Worm (Caenorhabditis elegans) whole organism, late embryonic: ENCODE results near the gene ttr-47.

Experiments used
- C08G9.2 ChIP-seq: sonication (generic microtip); optimal IDR thresholded peaks from 2 replicates; lab custom pipeline; 2016; ENCODE audit warnings: mild to moderate bottlenecking, missing genetic modification characterization, moderate library complexity, missing compliant biosample characterization
- K09A11.1 ChIP-seq: sonication (generic microtip); optimal IDR thresholded peaks from 2 replicates; lab custom pipeline; 2017; ENCODE audit warnings: antibody characterized with exemption, mild to moderate bottlenecking, missing genetic modification characterization, missing compliant biosample characterization; ENCODE audit not compliant: insufficient read depth
- T23F11.4 ChIP-seq: fragments of 200-800 bp; sonication (Bioruptor generic); optimal IDR thresholded peaks from 2 replicates; lab custom pipeline; 2018; ENCODE audit warnings: mild to moderate bottlenecking, missing genetic modification characterization, missing compliant biosample characterization
- ahr-1 ChIP-seq: sonication (generic microtip); optimal IDR thresholded peaks from 2 replicates; lab custom pipeline; 2016; ENCODE audit warnings: missing genetic modification characterization, missing compliant biosample characterization
- ama-1 ChIP-seq: fragments of 150-350 bp; optimal IDR thresholded peaks from 2 replicates; lab custom pipeline; 2014
- ceh-2 ChIP-seq: sonication (generic microtip); optimal IDR thresholded peaks from 2 replicates; lab custom pipeline; 2016; ENCODE audit warnings: missing genotype, missing genetic modification characterization, missing compliant biosample characterization
- ceh-24 ChIP-seq: sonication (generic microtip); optimal IDR thresholded peaks from 2 replicates; lab custom pipeline; 2016; ENCODE audit warnings: mild to moderate bottlenecking, missing genetic modification characterization, missing compliant biosample characterization
- ceh-30 ChIP-seq: fragments of 150-350 bp; optimal IDR thresholded peaks from 2 replicates; lab custom pipeline; 2014; ENCODE audit warnings: missing biosample characterization, missing genetic modification characterization
- ceh-6 ChIP-seq: fragments of 200-800 bp; sonication (Bioruptor generic); optimal IDR thresholded peaks from 2 replicates; lab custom pipeline; 2018; ENCODE audit warnings: mild to moderate bottlenecking, missing genetic modification characterization, missing compliant biosample characterization
- dmd-4 ChIP-seq: sonication (generic microtip); optimal IDR thresholded peaks from 2 replicates; lab custom pipeline; 2016; ENCODE audit warnings: borderline replicate concordance, missing genetic modification characterization, missing compliant biosample characterization
- elt-4 ChIP-seq: sonication (generic microtip); optimal IDR thresholded peaks from 2 replicates; lab custom pipeline; 2016; ENCODE audit warnings: missing genetic modification characterization, missing compliant biosample characterization
- ets-4 ChIP-seq: sonication (generic microtip); optimal IDR thresholded peaks from 2 replicates; lab custom pipeline; 2016; ENCODE audit warnings: missing genetic modification characterization, missing compliant biosample characterization
- fax-1 ChIP-seq: sonication (generic microtip); optimal IDR thresholded peaks from 2 replicates; lab custom pipeline; 2016; ENCODE audit warnings: missing genotype, missing genetic modification characterization, missing compliant biosample characterization
- gmeb-2 ChIP-seq: sonication (generic microtip); optimal IDR thresholded peaks from 2 replicates; lab custom pipeline; 2016; ENCODE audit warnings: missing genetic modification characterization, inconsistent platforms, missing compliant biosample characterization
- hlh-13 ChIP-seq: fragments of 200-800 bp; sonication (Bioruptor generic); optimal IDR thresholded peaks from 2 replicates; lab custom pipeline; 2018; ENCODE audit warnings: mild to moderate bottlenecking, missing genetic modification characterization, missing compliant biosample characterization
- lim-6 ChIP-seq: sonication (generic microtip); optimal IDR thresholded peaks from 2 replicates; lab custom pipeline; 2016; ENCODE audit warnings: missing genetic modification characterization, missing compliant biosample characterization
- lin-11 ChIP-seq: fragments of 200-800 bp; sonication (Bioruptor generic); optimal IDR thresholded peaks from 2 replicates; lab custom pipeline; 2018; ENCODE audit warnings: mild to moderate bottlenecking, missing genetic modification characterization, missing compliant biosample characterization
- madf-2 ChIP-seq: sonication (generic microtip); optimal IDR thresholded peaks from 2 replicates; lab custom pipeline; 2017; ENCODE audit warnings: missing genetic modification characterization, missing compliant biosample characterization
- mec-3 ChIP-seq: sonication (generic microtip); optimal IDR thresholded peaks from 2 replicates; lab custom pipeline; 2016; ENCODE audit warnings: borderline replicate concordance, missing genetic modification characterization, missing compliant biosample characterization
- nfya-1 ChIP-seq: sonication (generic microtip); optimal IDR thresholded peaks from 2 replicates; lab custom pipeline; 2017; ENCODE audit warnings: missing genetic modification characterization, mild to moderate bottlenecking, missing compliant biosample characterization, antibody characterized with exemption, moderate library complexity
- nhr-11 ChIP-seq: fragments of 150-350 bp; optimal IDR thresholded peaks from 2 replicates; lab custom pipeline; 2014; ENCODE audit warnings: missing biosample characterization, missing genetic modification characterization
- npax-4 ChIP-seq: sonication (generic microtip); optimal IDR thresholded peaks from 2 replicates; lab custom pipeline; 2016; ENCODE audit warnings: missing genetic modification characterization, missing compliant biosample characterization
- odd-2 ChIP-seq: sonication (generic microtip); optimal IDR thresholded peaks from 2 replicates; lab custom pipeline; 2017; ENCODE audit warnings: antibody characterized with exemption, mild to moderate bottlenecking, missing genetic modification characterization, missing compliant biosample characterization
- pag-3 ChIP-seq: sonication (generic microtip); optimal IDR thresholded peaks from 2 replicates; lab custom pipeline; 2016; ENCODE audit warnings: missing compliant biosample characterization, missing genetic modification characterization, borderline replicate concordance
- pat-9 ChIP-seq: fragments of 200-800 bp; sonication (Bioruptor generic); optimal IDR thresholded peaks from 2 replicates; lab custom pipeline; 2018; ENCODE audit warnings: mild to moderate bottlenecking, missing genetic modification characterization, moderate library complexity, missing compliant biosample characterization
- pha-2 ChIP-seq: sonication (generic microtip); optimal IDR thresholded peaks from 2 replicates; lab custom pipeline; 2017; ENCODE audit warnings: mild to moderate bottlenecking, missing genetic modification characterization, missing compliant biosample characterization
- pha-4 ChIP-seq: fragments of 150-350 bp; optimal IDR thresholded peaks from 2 replicates; lab custom pipeline; 2018; ENCODE audit warnings: missing biosample characterization, missing genetic modification reagents, missing genetic modification characterization
- pqm-1 ChIP-seq: sonication (generic microtip); optimal IDR thresholded peaks from 2 replicates; lab custom pipeline; 2016; ENCODE audit warnings: missing genetic modification characterization, missing compliant biosample characterization
- pros-1 ChIP-seq: fragments of 150-350 bp; optimal IDR thresholded peaks from 2 replicates; lab custom pipeline; 2014; ENCODE audit warnings: missing biosample characterization, missing genetic modification reagents, missing genetic modification characterization
- ref-2 ChIP-seq: sonication (generic microtip); optimal IDR thresholded peaks from 2 replicates; lab custom pipeline; 2016; ENCODE audit warnings: missing genetic modification characterization, missing compliant biosample characterization
- sox-2 ChIP-seq: fragments of 200-800 bp; sonication (Bioruptor generic); IDR thresholded peaks from 2 replicates; pipeline ENCODE4 v1.3.6; 2022; ENCODE audit warnings: missing genetic modification reagents, missing genetic modification characterization, missing compliant biosample characterization
- ttx-3 ChIP-seq: sonication (generic microtip); optimal IDR thresholded peaks from 2 replicates; lab custom pipeline; 2016; ENCODE audit warnings: missing genetic modification reagents, missing genetic modification characterization, missing compliant biosample characterization
- unc-3 ChIP-seq, 2 experiments: fragments of 200-800 bp in 1 of 2; sonication (Bioruptor generic) in 1 of 2; sonication (generic microtip) in 1 of 2; conservative IDR thresholded peaks in 1 of 2; optimal IDR thresholded peaks in 1 of 2; 2 replicates each; pipeline versions ENCODE4 v1.3.6 to Lab custom; 2016 to 2022; ENCODE audit warnings: missing compliant biosample characterization in 2 of 2, missing genetic modification characterization in 2 of 2, missing genetic modification reagents in 1 of 2
- unc-42 ChIP-seq: sonication (generic microtip); optimal IDR thresholded peaks from 2 replicates; lab custom pipeline; 2016; ENCODE audit warnings: missing genotype, missing genetic modification characterization, missing compliant biosample characterization
- unc-86 ChIP-seq: sonication (generic microtip); optimal IDR thresholded peaks from 2 replicates; lab custom pipeline; 2016; ENCODE audit warnings: missing genetic modification characterization, missing compliant biosample characterization
- zip-5 ChIP-seq: sonication (generic microtip); optimal IDR thresholded peaks from 2 replicates; lab custom pipeline; 2016; ENCODE audit warnings: missing genetic modification characterization, missing compliant biosample characterization
- ztf-16 ChIP-seq: sonication (generic microtip); optimal IDR thresholded peaks from 2 replicates; lab custom pipeline; 2017; ENCODE audit warnings: missing genetic modification characterization, missing compliant biosample characterization

Gene ttr-47

ce11 chrV:8913940-8914339 lies 8.9 kb upstream of the ttr-47 start, which contains the start of gene mod-1:
Gene mod-1, minus strand, starts transcription at chrV:8914040.
- no peak for TF ChIP-seq unc-86
- TF ChIP-seq ref-2 (tag; lab: Kevin White, UChicago): no peak
- TF ChIP-seq pha-4 (tag; lab: Kevin White, UChicago): no peak
- no peak for TF ChIP-seq ceh-2 (tag; lab: Kevin White, UChicago)
- TF ChIP-seq lim-6 (tag; lab: Kevin White, UChicago): no peak
- no peak for TF ChIP-seq ahr-1
- no peak for TF ChIP-seq nhr-11 (tag; lab: Kevin White, UChicago)
- TF ChIP-seq sox-2 (GFP tag; lab: Robert Waterston, UW): no peak
- no peak for TF ChIP-seq unc-42 (tag; lab: Kevin White, UChicago)
- no peak for TF ChIP-seq K09A11.1 (tag; lab: Kevin White, UChicago)
- TF ChIP-seq unc-3 (GFP tag; conservative IDR thresholded peaks at IDR 0.05; lab: Robert Waterston, UW): no peak
- no peak for TF ChIP-seq unc-3 (tag; optimal IDR thresholded peaks at IDR 0.05; lab: Kevin White, UChicago)
- TF ChIP-seq ceh-24: no peak
- TF ChIP-seq ceh-6 (GFP tag; lab: Kevin White, UChicago): no peak
- TF ChIP-seq odd-2 (tag; lab: Kevin White, UChicago): no peak
- no peak for TF ChIP-seq dmd-4
- no peak for TF ChIP-seq fax-1
- no peak for TF ChIP-seq zip-5 (tag; lab: Kevin White, UChicago)
- TF ChIP-seq T23F11.4 (GFP tag; lab: Kevin White, UChicago): no peak
- TF ChIP-seq ztf-16: no peak

ce11 chrV:8927715-8928114 lies 4.8 kb downstream of the ttr-47 start:
- TF ChIP-seq pha-2 (no peak), ztf-16 (no peak), ets-4 (tag; lab: Kevin White, UChicago) (no peak), odd-2 (tag; lab: Kevin White, UChicago) (no peak), C08G9.2 (tag; lab: Kevin White, UChicago) (no peak), ttx-3 (tag; lab: Kevin White, UChicago) (no peak), mec-3 (no peak), elt-4 (no peak), ceh-30 (no peak), pha-4 (tag; lab: Kevin White, UChicago) (no peak)
- TF ChIP-seq, all 69 proteins: peak for 0

ce11 chrV:8928967-8929366 lies 6.1 kb downstream of the ttr-47 start, which contains the start of gene H14N18.4:
Gene H14N18.4, minus strand, starts transcription at chrV:8928978.
- TF ChIP-seq unc-42 (tag; lab: Kevin White, UChicago): no peak
- TF ChIP-seq nfya-1 (tag; lab: Kevin White, UChicago): no peak
- TF ChIP-seq pros-1: no peak
- TF ChIP-seq npax-4: no peak
- TF ChIP-seq ets-4 (tag; lab: Kevin White, UChicago): no peak
- no peak for TF ChIP-seq pag-3 (tag; lab: Kevin White, UChicago)
- no peak for TF ChIP-seq ztf-16
- TF ChIP-seq madf-2: no peak
- no peak for TF ChIP-seq lin-11 (tag; lab: Kevin White, UChicago)
- TF ChIP-seq pat-9: no peak
- no peak for TF ChIP-seq hlh-13 (GFP tag; lab: Kevin White, UChicago)
- TF ChIP-seq nhr-11 (tag; lab: Kevin White, UChicago): no peak
- TF ChIP-seq ama-1 (lab: Kevin White, UChicago): no peak
- no peak for TF ChIP-seq gmeb-2 (tag; lab: Kevin White, UChicago)
- TF ChIP-seq fax-1: no peak

- no peak for TF ChIP-seq npax-4
- no peak for TF ChIP-seq nfya-1 (tag; lab: Kevin White, UChicago)
- TF ChIP-seq pqm-1: no peak
Measured at ce11 chrV:8932318-8932717, 9.4 kb downstream of the ttr-47 start, which contains the start of gene H14N18.2. Gene H14N18.2, plus strand, starts transcription at chrV:8932618.
